Worm (Caenorhabditis elegans) whole organism, L2 larva: Measurements from ENCODE around the gene him-6.

Experiments used
- elt-3 ChIP-seq: sonication (generic microtip); optimal IDR thresholded peaks from 2 replicates; lab custom pipeline; 2017; ENCODE audit warnings: missing biosample characterization, missing genetic modification characterization
- fos-1 ChIP-seq: fragments of 150-350 bp; optimal IDR thresholded peaks from 2 replicates; lab custom pipeline; 2014; ENCODE audit warnings: missing biosample characterization, missing genetic modification characterization
- gmeb-1 ChIP-seq: fragments of 150-350 bp; optimal IDR thresholded peaks from 2 replicates; lab custom pipeline; 2014; ENCODE audit warnings: missing biosample characterization, missing genetic modification characterization
- mab-5 ChIP-seq: fragments of 150-350 bp; optimal IDR thresholded peaks from 2 replicates; lab custom pipeline; 2014; ENCODE audit warnings: missing biosample characterization, missing genetic modification characterization
- nhr-237 ChIP-seq: fragments of 150-350 bp; optimal IDR thresholded peaks from 2 replicates; lab custom pipeline; 2014; ENCODE audit warnings: missing biosample characterization, missing genetic modification characterization
- nhr-77 ChIP-seq: fragments of 150-350 bp; optimal IDR thresholded peaks from 2 replicates; lab custom pipeline; 2014; ENCODE audit warnings: missing biosample characterization, missing genetic modification characterization
- skn-1 ChIP-seq: sonication (generic microtip); optimal IDR thresholded peaks from 2 replicates; lab custom pipeline; 2017; ENCODE audit warnings: missing biosample characterization, missing genetic modification characterization
- snpc-4 ChIP-seq: fragments of 150-350 bp; optimal IDR thresholded peaks from 2 replicates; lab custom pipeline; 2014; ENCODE audit warnings: missing biosample characterization, missing genetic modification characterization

DNA sequence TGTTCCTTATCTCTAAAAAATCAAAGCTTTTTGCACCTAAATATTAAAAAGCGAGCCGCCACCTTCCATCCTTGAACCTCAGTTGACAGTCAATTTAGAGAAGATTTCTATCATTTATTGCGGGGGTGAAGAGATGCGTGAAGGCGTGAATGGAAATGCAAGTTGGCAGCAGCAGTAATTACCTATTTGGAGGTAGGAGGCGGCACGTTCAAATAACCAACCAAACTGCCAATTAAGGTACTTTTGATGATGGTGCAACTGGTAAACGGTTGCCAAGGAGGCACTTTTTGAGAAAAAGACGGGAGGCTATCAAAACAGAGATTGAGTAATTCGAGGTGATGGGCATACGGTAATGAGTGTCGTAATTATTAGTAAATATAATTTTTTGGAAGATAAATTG lies 45.8 kb downstream of the him-6 start:
- TF ChIP-seq gmeb-1 (tag; lab: Kevin White, UChicago), result no peak
- TF ChIP-seq nhr-77 (tag; lab: Kevin White, UChicago), result no peak
- TF ChIP-seq nhr-237 (tag; lab: Kevin White, UChicago), result no peak
- no peak for TF ChIP-seq snpc-4 (tag; lab: Kevin White, UChicago)
- no peak for TF ChIP-seq elt-3 (tag; lab: Kevin White, UChicago)
- no peak for TF ChIP-seq fos-1 (tag; lab: Kevin White, UChicago)
- no peak for TF ChIP-seq skn-1 (tag; lab: Kevin White, UChicago)
- TF ChIP-seq mab-5 (tag; lab: Kevin White, UChicago), result no peak
